In the genomic region with DNA sequence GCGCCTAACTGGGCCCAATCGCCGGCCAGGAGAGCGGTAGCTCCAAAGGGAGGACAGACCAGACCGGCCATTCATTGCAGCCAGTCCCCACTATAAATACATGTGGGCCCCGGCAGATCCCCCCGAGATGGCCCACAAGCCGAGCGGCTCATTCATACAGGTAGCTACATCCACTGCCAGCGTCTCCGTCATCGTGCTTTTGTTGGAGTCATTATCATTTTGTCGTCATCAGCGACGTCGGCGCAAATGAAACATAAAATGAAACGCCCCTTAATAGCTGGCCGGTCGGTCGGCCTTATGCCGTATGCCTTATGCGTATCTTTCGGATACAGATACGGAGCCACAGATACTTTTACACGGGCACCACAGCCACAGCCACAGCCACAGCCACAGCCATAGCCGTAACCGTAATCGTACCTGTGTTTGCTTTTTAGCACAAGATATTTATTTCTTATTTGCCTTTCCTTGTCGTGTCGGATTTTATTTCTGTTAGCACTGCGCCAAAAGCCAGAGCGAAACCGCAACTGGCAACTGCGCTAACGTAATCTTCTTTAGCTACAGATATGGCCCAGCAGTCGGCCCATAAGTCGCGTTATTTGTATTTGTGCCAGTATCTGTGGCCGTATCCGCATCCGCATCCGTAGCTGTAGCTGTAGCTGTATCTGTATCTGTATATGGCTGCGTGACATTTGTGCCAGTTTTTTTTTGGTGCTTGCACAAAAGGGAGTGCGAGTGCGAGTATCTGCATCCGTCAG, we compare ENCODE assay signal across 5 fruit fly cellular contexts.
TF ChIP-seq lines count a peak whose summit lies in the region.

No protein-coding gene starts in this region.

TF ChIP-seq in whole organism, adult, 20 proteins besides CTCF, POLR2A, EP300 and RAD21 (continued from another document):
- TF ChIP-seq CG5204 (GFP tag; optimal IDR thresholded peaks at IDR 0.05; lab: Kevin White, UChicago) (peak; percentile 38), tj (GFP tag; optimal IDR thresholded peaks at IDR 0.05; lab: Kevin White, UChicago) (peak; percentile 25), CG1620 (GFP tag; optimal IDR thresholded peaks at IDR 0.05; lab: Kevin White, UChicago) (no peak), ovo (GFP tag; optimal IDR thresholded peaks at IDR 0.05; lab: Kevin White, UChicago) (peak; percentile 47)

TF ChIP-seq in whole organism, embryonic, 481 proteins besides CTCF, POLR2A, EP300 and RAD21 (continued from another document and continues in another):
- TF ChIP-seq gro (GFP tag; optimal IDR thresholded peaks at IDR 0.05; lab: Kevin White, UChicago) (peak; percentile 2), chif (GFP tag; optimal IDR thresholded peaks at IDR 0.05; lab: Kevin White, UChicago) (peak; percentile 29 to 45), CG3065 (GFP tag; optimal IDR thresholded peaks at IDR 0.05; lab: Kevin White, UChicago) (peak; percentile 10), CG10267 (tag; optimal IDR thresholded peaks at IDR 0.05; lab: Kevin White, UChicago) (peak; percentile 11), caup (GFP tag; optimal IDR thresholded peaks at IDR 0.05; lab: Kevin White, UChicago; ENCODE audit: severe bottlenecking) (peak; percentile 84), MBD-R2 (GFP tag; IDR thresholded peaks at IDR 0.05; lab: Robert Waterston, UW) (peak; percentile 38; the same call in 1 of the 2 replicates), sob (GFP tag; IDR thresholded peaks at IDR 0.05; lab: Robert Waterston, UW) (peak; percentile 77), CG7372 (GFP tag; IDR thresholded peaks at IDR 0.05; lab: Robert Waterston, UW) (peak; percentile 49), CG16779 (GFP tag; IDR thresholded peaks at IDR 0.05; lab: Robert Waterston, UW) (0 out of 2 replicates have a peak, but pooled peaks have one; percentile 42), bbx (GFP tag; IDR thresholded peaks at IDR 0.05; lab: Robert Waterston, UW; ENCODE audit: partially characterized antibody) (no peak), HmgZ (tag; optimal IDR thresholded peaks at IDR 0.05; lab: Kevin White, UChicago) (peak; percentile 69), nmo (GFP tag; optimal IDR thresholded peaks at IDR 0.05; lab: Kevin White, UChicago) (no peak), CG2120 (GFP tag; optimal IDR thresholded peaks at IDR 0.05; lab: Kevin White, UChicago) (peak; percentile 73), so (GFP tag; IDR thresholded peaks at IDR 0.05; lab: Robert Waterston, UW) (peak; percentile 81), Dip3 (GFP tag; optimal IDR thresholded peaks at IDR 0.05; lab: Kevin White, UChicago) (peak; percentile 31), otp (GFP tag; IDR thresholded peaks at IDR 0.05; lab: Robert Waterston, UW) (peak; percentile 79), klu (GFP tag; IDR thresholded peaks at IDR 0.05; lab: Robert Waterston, UW) (no peak), exex (tag; optimal IDR thresholded peaks at IDR 0.05; lab: Kevin White, UChicago) (peak; percentile 62), insv (GFP tag; optimal IDR thresholded peaks at IDR 0.05; lab: Kevin White, UChicago) (peak in 1 of 2 experiments; percentile 42), CG9817 (tag; optimal IDR thresholded peaks at IDR 0.05; lab: Kevin White, UChicago) (no peak), fd3F (GFP tag; optimal IDR thresholded peaks at IDR 0.05; lab: Kevin White, UChicago) (peak; percentile 70), CG1792 (GFP tag; optimal IDR thresholded peaks at IDR 0.05; lab: Kevin White, UChicago) (no peak), sr (GFP tag; IDR thresholded peaks at IDR 0.05; lab: Robert Waterston, UW) (peak; percentile 29; the same call in 2 of the 3 replicates), CG13123 (GFP tag; optimal IDR thresholded peaks at IDR 0.05; lab: Kevin White, UChicago) (peak; percentile 18), vfl (GFP tag; optimal IDR thresholded peaks at IDR 0.05; lab: Kevin White, UChicago) (no peak), ftz-f1 (GFP tag; optimal IDR thresholded peaks at IDR 0.05; lab: Kevin White, UChicago) (no peak), pros (GFP tag; optimal IDR thresholded peaks at IDR 0.05; lab: Kevin White, UChicago) (peak; percentile 20), Hr39 (optimal IDR thresholded peaks at IDR 0.05; lab: Kevin White, UChicago) (no peak), CG5245 (GFP tag; optimal IDR thresholded peaks at IDR 0.05; lab: Kevin White, UChicago) (no peak)

TF ChIP-seq in whole organism, prepupa, 60 proteins besides CTCF, POLR2A, EP300 and RAD21 (continued from another document and continues in another):
- TF ChIP-seq CG8319 (GFP tag; optimal IDR thresholded peaks at IDR 0.05; lab: Kevin White, UChicago) (no peak), CG6163 (GFP tag; IDR thresholded peaks at IDR 0.05; lab: Robert Waterston, UW) (peak; percentile 55; the same call in 2 of the 3 replicates), Hr39 (GFP tag; optimal IDR thresholded peaks at IDR 0.05; lab: Kevin White, UChicago) (no peak), Sox15 (GFP tag; optimal IDR thresholded peaks at IDR 0.05; lab: Kevin White, UChicago) (no peak), lz (GFP tag; optimal IDR thresholded peaks at IDR 0.05; lab: Kevin White, UChicago) (peak; percentile 40), CG3919 (GFP tag; optimal IDR thresholded peaks at IDR 0.05; lab: Kevin White, UChicago) (peak; percentile 44), eg (GFP tag; IDR thresholded peaks at IDR 0.05; lab: Robert Waterston, UW) (no peak; the same call in 2 of the 3 replicates), CG8119 (GFP tag; IDR thresholded peaks at IDR 0.05; lab: Robert Waterston, UW) (peak; percentile 26; the same call in 1 of the 3 replicates), acj6 (GFP tag; optimal IDR thresholded peaks at IDR 0.05; lab: Kevin White, UChicago) (peak; percentile 12), dac (GFP tag; optimal IDR thresholded peaks at IDR 0.05; lab: Kevin White, UChicago) (no peak), CG11294 (GFP tag; IDR thresholded peaks at IDR 0.05; lab: Robert Waterston, UW) (no peak), Eip78C (GFP tag; lab: Kevin White, UChicago) (peak; percentile 78), esn (GFP tag; optimal IDR thresholded peaks at IDR 0.05; lab: Kevin White, UChicago) (peak; percentile 53), CG1621 (tag; optimal IDR thresholded peaks at IDR 0.05; lab: Kevin White, UChicago) (peak; percentile 86), fd59A (GFP tag; optimal IDR thresholded peaks at IDR 0.05; lab: Kevin White, UChicago) (no peak), OdsH (GFP tag; optimal IDR thresholded peaks at IDR 0.05; lab: Kevin White, UChicago) (peak; percentile 45), CG6808 (GFP tag; optimal IDR thresholded peaks at IDR 0.05; lab: Kevin White, UChicago) (peak; percentile 41), topi (GFP tag; optimal IDR thresholded peaks at IDR 0.05; lab: Kevin White, UChicago) (peak; percentile 29), cyc (GFP tag; optimal IDR thresholded peaks at IDR 0.05; lab: Kevin White, UChicago) (no peak), achi (GFP tag; optimal IDR thresholded peaks at IDR 0.05; lab: Kevin White, UChicago) (peak; percentile 46), Lpt (GFP tag; optimal IDR thresholded peaks at IDR 0.05; lab: Kevin White, UChicago) (no peak), CG16779 (tag; optimal IDR thresholded peaks at IDR 0.05; lab: Kevin White, UChicago) (no peak), svp (GFP tag; lab: Kevin White, UChicago) (peak; percentile 70), Blimp-1 (GFP tag; optimal IDR thresholded peaks at IDR 0.05; lab: Kevin White, UChicago) (peak; percentile 46), CG4318 (GFP tag; optimal IDR thresholded peaks at IDR 0.05; lab: Kevin White, UChicago) (no peak), net (GFP tag; optimal IDR thresholded peaks at IDR 0.05; lab: Kevin White, UChicago) (peak; percentile 37), Hr38 (GFP tag; optimal IDR thresholded peaks at IDR 0.05; lab: Kevin White, UChicago) (no peak), CG3032 (tag; optimal IDR thresholded peaks at IDR 0.05; lab: Kevin White, UChicago) (no peak), spab (GFP tag; optimal IDR thresholded peaks at IDR 0.05; lab: Kevin White, UChicago) (peak; percentile 25), Smox (GFP tag; optimal IDR thresholded peaks at IDR 0.05; lab: Kevin White, UChicago) (peak; percentile 21), Eip93F (GFP tag; optimal IDR thresholded peaks at IDR 0.05; lab: Kevin White, UChicago) (no peak)

TF ChIP-seq in whole organism, pupa, 21 proteins besides CTCF, POLR2A, EP300 and RAD21 (continued from another document):
- TF ChIP-seq fd96Ca (GFP tag; IDR thresholded peaks at IDR 0.05; lab: Robert Waterston, UW) (peak; percentile 27; the same call in 1 of the 3 replicates), CG13204 (GFP tag; optimal IDR thresholded peaks at IDR 0.05; lab: Kevin White, UChicago) (peak; percentile 75), EcR (GFP tag; optimal IDR thresholded peaks at IDR 0.05; lab: Kevin White, UChicago) (peak; percentile 64)
TF ChIP-seq in whole organism, pupa: peak in this region for 9.

TF ChIP-seq in whole organism, wandering third instar larva, 38 proteins besides CTCF, POLR2A, EP300 and RAD21 (continued from another document):
- TF ChIP-seq Rel (GFP tag; optimal IDR thresholded peaks at IDR 0.05; lab: Kevin White, UChicago) (peak; percentile 63), Rel (tag; optimal IDR thresholded peaks at IDR 0.05; lab: Kevin White, UChicago) (no peak), fru (GFP tag; optimal IDR thresholded peaks at IDR 0.05; lab: Kevin White, UChicago) (peak; percentile 56), Dfd (GFP tag; optimal IDR thresholded peaks at IDR 0.05; lab: Kevin White, UChicago) (no peak), Abd-B (GFP tag; optimal IDR thresholded peaks at IDR 0.05; lab: Kevin White, UChicago) (no peak), Hnf4 (GFP tag; optimal IDR thresholded peaks at IDR 0.05; lab: Kevin White, UChicago) (peak; percentile 54), Sp1 (GFP tag; optimal IDR thresholded peaks at IDR 0.05; lab: Kevin White, UChicago) (peak; percentile 29), GATAd (GFP tag; optimal IDR thresholded peaks at IDR 0.05; lab: Kevin White, UChicago) (no peak), br (GFP tag; optimal IDR thresholded peaks at IDR 0.05; lab: Kevin White, UChicago) (peak; percentile 74), dl (GFP tag; optimal IDR thresholded peaks at IDR 0.05; lab: Kevin White, UChicago; ENCODE audit: insufficient read depth in 1 of 2, partially characterized antibody in 2 of 2) (no peak), Dif (GFP tag; optimal IDR thresholded peaks at IDR 0.05; lab: Kevin White, UChicago; ENCODE audit: partially characterized antibody) (peak; percentile 30), Hr83 (GFP tag; optimal IDR thresholded peaks at IDR 0.05; lab: Kevin White, UChicago; ENCODE audit: poor library complexity, severe bottlenecking) (no peak), HLH106 (tag; optimal IDR thresholded peaks at IDR 0.05; lab: Kevin White, UChicago) (peak; percentile 20), dmrt93B (GFP tag; optimal IDR thresholded peaks at IDR 0.05; lab: Kevin White, UChicago) (peak; percentile 32), lola (GFP tag; optimal IDR thresholded peaks at IDR 0.05; lab: Kevin White, UChicago) (no peak), usp (GFP tag; optimal IDR thresholded peaks at IDR 0.05; lab: Kevin White, UChicago) (no peak), N (GFP tag; optimal IDR thresholded peaks at IDR 0.05; lab: Kevin White, UChicago) (no peak), sage (GFP tag; optimal IDR thresholded peaks at IDR 0.05; lab: Kevin White, UChicago) (peak; percentile 66), Myc (optimal IDR thresholded peaks at IDR 0.05; lab: Kevin White, UChicago) (no peak), Mio (GFP tag; optimal IDR thresholded peaks at IDR 0.05; lab: Kevin White, UChicago) (no peak)
